Fruit fly (Drosophila melanogaster) whole organism, embryonic: Measurements from ENCODE around the gene Grip75.

Source experiments
- B-H1 ChIP-seq: fragments of 200-800 bp; sonication (Bioruptor generic); IDR thresholded peaks from 3 replicates; pipeline ENCODE4 v1.3.6; 2022; ENCODE audit warnings: missing biosample characterization, missing genetic modification characterization
- B-H2 ChIP-seq: fragments of 200-800 bp; sonication (Bioruptor generic); optimal IDR thresholded peaks from 2 replicates; lab custom pipeline; 2018; ENCODE audit warnings: missing biosample characterization, mild to moderate bottlenecking, missing genetic modification characterization
- BEAF-32 ChIP-seq: fragments of 200-800 bp; sonication (Bioruptor generic); optimal IDR thresholded peaks from 3 replicates; lab custom pipeline; 2017; ENCODE audit warnings: missing biosample characterization, missing genetic modification characterization, mild to moderate bottlenecking, moderate library complexity, missing genetic modification reagents
- Blimp-1 ChIP-seq: fragments of 200-800 bp; sonication (Bioruptor generic); optimal IDR thresholded peaks from 3 replicates; lab custom pipeline; 2018; ENCODE audit warnings: missing biosample characterization, missing genetic modification characterization, mild to moderate bottlenecking, moderate library complexity, missing genetic modification reagents
- C15 ChIP-seq: fragments of 200-800 bp; sonication (Bioruptor generic); IDR thresholded peaks from 3 replicates; pipeline ENCODE4 v1.3.6; 2022; ENCODE audit warnings: missing biosample characterization, missing genetic modification characterization
- CG10321 ChIP-seq: fragments of 200-800 bp; sonication (Bioruptor generic); IDR thresholded peaks from 2 replicates; pipeline ENCODE4 v1.3.6; 2022; ENCODE audit warnings: missing biosample characterization, missing genetic modification characterization
- CG10565 ChIP-seq: fragments of 200-800 bp; sonication (Bioruptor generic); optimal IDR thresholded peaks from 3 replicates; lab custom pipeline; 2016; ENCODE audit warnings: missing biosample characterization, mild to moderate bottlenecking, missing genetic modification characterization
- CG11695 ChIP-seq: fragments of 200-800 bp; sonication (Bioruptor generic); IDR thresholded peaks from 3 replicates; pipeline ENCODE4 v1.3.6; 2022; ENCODE audit warnings: missing biosample characterization, missing genetic modification characterization
- CG13424 ChIP-seq: fragments of 200-800 bp; sonication (Bioruptor generic); optimal IDR thresholded peaks from 2 replicates; lab custom pipeline; 2019; ENCODE audit warnings: missing biosample characterization, mild to moderate bottlenecking, missing genetic modification characterization, moderate library complexity
- CG14441 ChIP-seq: fragments of 200-800 bp; sonication (Bioruptor generic); IDR thresholded peaks from 2 replicates; pipeline ENCODE4 v1.3.6; 2022; ENCODE audit warnings: missing biosample characterization, missing genetic modification characterization
- CG16779 ChIP-seq: fragments of 200-800 bp; sonication (Bioruptor generic); IDR thresholded peaks from 2 replicates; pipeline ENCODE4 v1.3.6; 2022; ENCODE audit warnings: missing biosample characterization, missing genetic modification characterization
- CG17802 ChIP-seq: fragments of 200-800 bp; sonication (Bioruptor generic); optimal IDR thresholded peaks from 2 replicates; lab custom pipeline; 2018; ENCODE audit warnings: missing biosample characterization, mild to moderate bottlenecking, missing genetic modification characterization, moderate library complexity
- CG2202 ChIP-seq: fragments of 200-800 bp; sonication (Bioruptor generic); optimal IDR thresholded peaks from 2 replicates; lab custom pipeline; 2018; ENCODE audit warnings: missing biosample characterization, mild to moderate bottlenecking, missing genetic modification characterization
- CG2678 ChIP-seq: fragments of 200-800 bp; sonication (Bioruptor generic); optimal IDR thresholded peaks from 3 replicates; lab custom pipeline; 2019; ENCODE audit warnings: missing biosample characterization, mild to moderate bottlenecking, missing genetic modification characterization, moderate library complexity
- CG6272 ChIP-seq: fragments of 200-800 bp; sonication (Bioruptor generic); IDR thresholded peaks from 2 replicates; pipeline ENCODE4 v1.3.6; 2022; ENCODE audit warnings: missing biosample characterization, missing genetic modification characterization
- CG6689 ChIP-seq: fragments of 200-800 bp; sonication (Bioruptor generic); IDR thresholded peaks from 2 replicates; pipeline ENCODE4 v1.3.6; 2022; ENCODE audit warnings: missing biosample characterization, missing genetic modification characterization
- CG6791 ChIP-seq: fragments of 200-800 bp; sonication (Bioruptor generic); IDR thresholded peaks from 3 replicates; pipeline ENCODE4 v1.3.6; 2022; ENCODE audit warnings: missing biosample characterization, missing genetic modification characterization; ENCODE audit not compliant: partially characterized antibody
- CG7271 ChIP-seq: fragments of 200-800 bp; sonication (Bioruptor generic); optimal IDR thresholded peaks from 2 replicates; lab custom pipeline; 2018; ENCODE audit warnings: missing biosample characterization, mild to moderate bottlenecking, missing genetic modification characterization, moderate library complexity
- CG7928 ChIP-seq: fragments of 200-800 bp; sonication (Bioruptor generic); optimal IDR thresholded peaks from 2 replicates; lab custom pipeline; 2017; ENCODE audit warnings: missing biosample characterization, mild to moderate bottlenecking, missing genetic modification characterization
- CG8290 ChIP-seq, 3 experiments: fragments of 200-800 bp; sonication (Bioruptor generic); optimal IDR thresholded peaks; 2 replicates each; lab custom pipeline; 2016 to 2019; ENCODE audit warnings: missing biosample characterization in 3 of 3, missing genetic modification characterization in 3 of 3, mild to moderate bottlenecking in 2 of 3, moderate library complexity in 1 of 3
- CG9609 ChIP-seq: fragments of 200-800 bp; sonication (Bioruptor generic); optimal IDR thresholded peaks from 3 replicates; lab custom pipeline; 2016; ENCODE audit warnings: missing biosample characterization, missing genetic modification characterization
- CG9727 ChIP-seq: fragments of 200-800 bp; sonication (Bioruptor generic); optimal IDR thresholded peaks from 3 replicates; lab custom pipeline; 2017; ENCODE audit warnings: missing biosample characterization, mild to moderate bottlenecking, missing genetic modification characterization
- HmgZ ChIP-seq: fragments of 200-800 bp; sonication (Bioruptor generic); optimal IDR thresholded peaks from 2 replicates; lab custom pipeline; 2018; ENCODE audit warnings: missing biosample characterization, mild to moderate bottlenecking, missing genetic modification characterization
- Lhr ChIP-seq: fragments of 200-800 bp; sonication (Bioruptor generic); optimal IDR thresholded peaks from 3 replicates; lab custom pipeline; 2017; ENCODE audit warnings: mild to moderate bottlenecking, missing biosample characterization, missing genetic modification reagents, missing genetic modification characterization
- Lim3 ChIP-seq: fragments of 200-800 bp; sonication (Bioruptor generic); IDR thresholded peaks from 2 replicates; pipeline ENCODE4 v1.3.6; 2022; ENCODE audit warnings: missing biosample characterization, missing genetic modification characterization
- Med ChIP-seq: fragments of 200-800 bp; sonication (Bioruptor generic); peaks from one replicate; lab custom pipeline; 2016; ENCODE audit warnings: missing biosample characterization, missing genetic modification characterization, mild to moderate bottlenecking, inconsistent platforms, moderate library complexity
- Meics ChIP-seq: fragments of 200-800 bp; sonication (Bioruptor generic); optimal IDR thresholded peaks from 2 replicates; lab custom pipeline; 2017; ENCODE audit warnings: missing biosample characterization, mild to moderate bottlenecking, missing genetic modification characterization
- Mrtf ChIP-seq: fragments of 200-800 bp; sonication (Bioruptor generic); IDR thresholded peaks from 3 replicates; pipeline ENCODE4 v1.3.6; 2022; ENCODE audit warnings: missing biosample characterization, missing genetic modification characterization
- Opbp ChIP-seq: fragments of 200-800 bp; sonication (Bioruptor generic); IDR thresholded peaks from 3 replicates; pipeline ENCODE4 v1.3.6; 2022; ENCODE audit warnings: missing biosample characterization, missing genetic modification characterization; ENCODE audit not compliant: partially characterized antibody
- Ptx1 ChIP-seq: fragments of 200-800 bp; sonication (Bioruptor generic); IDR thresholded peaks from 2 replicates; pipeline ENCODE4 v1.3.6; 2022; ENCODE audit warnings: missing biosample characterization, missing genetic modification characterization
- Rfx ChIP-seq: fragments of 200-800 bp; sonication (Bioruptor generic); IDR thresholded peaks from 2 replicates; pipeline ENCODE4 v1.3.6; 2022; ENCODE audit warnings: missing biosample characterization, missing genetic modification characterization
- Rx ChIP-seq: fragments of 200-800 bp; sonication (Bioruptor generic); IDR thresholded peaks from 2 replicates; pipeline ENCODE4 v1.3.6; 2022; ENCODE audit warnings: missing biosample characterization, missing genetic modification characterization
- Spps ChIP-seq: fragments of 200-800 bp; sonication (Bioruptor generic); optimal IDR thresholded peaks from 2 replicates; lab custom pipeline; 2018; ENCODE audit warnings: missing biosample characterization, mild to moderate bottlenecking, missing genetic modification characterization
- YL-1 ChIP-seq: fragments of 200-800 bp; sonication (Bioruptor generic); optimal IDR thresholded peaks from 3 replicates; lab custom pipeline; 2017; ENCODE audit warnings: missing biosample characterization, mild to moderate bottlenecking, missing genetic modification characterization
- amos ChIP-seq: fragments of 200-800 bp; sonication (Bioruptor generic); IDR thresholded peaks from 2 replicates; pipeline ENCODE4 v1.3.6; 2022; ENCODE audit warnings: missing biosample characterization, missing genetic modification characterization; ENCODE audit not compliant: partially characterized antibody
- bcd ChIP-seq: fragments of 200-800 bp; sonication (Bioruptor generic); optimal IDR thresholded peaks from 2 replicates; lab custom pipeline; 2017; ENCODE audit warnings: missing biosample characterization, mild to moderate bottlenecking, missing genetic modification characterization
- caup ChIP-seq: fragments of 200-800 bp; sonication (Bioruptor generic); optimal IDR thresholded peaks from 3 replicates; lab custom pipeline; 2017; ENCODE audit warnings: missing biosample characterization, mild to moderate bottlenecking, missing genetic modification characterization, moderate library complexity; ENCODE audit not compliant: severe bottlenecking
- gcm ChIP-seq: fragments of 200-800 bp; sonication (Bioruptor generic); optimal IDR thresholded peaks from 2 replicates; lab custom pipeline; 2019; ENCODE audit warnings: missing biosample characterization, mild to moderate bottlenecking, missing genetic modification characterization, moderate library complexity
- gt ChIP-seq: fragments of 200-800 bp; sonication (Bioruptor generic); IDR thresholded peaks from 2 replicates; pipeline ENCODE4 v1.3.6; 2022; ENCODE audit warnings: missing biosample characterization, missing genetic modification characterization
- kni ChIP-seq: fragments of 200-800 bp; sonication (Bioruptor generic); optimal IDR thresholded peaks from 3 replicates; lab custom pipeline; 2017; ENCODE audit warnings: mild to moderate bottlenecking, missing biosample characterization, missing genetic modification reagents, missing genetic modification characterization
- lilli ChIP-seq: fragments of 200-800 bp; sonication (Bioruptor generic); optimal IDR thresholded peaks from 3 replicates; lab custom pipeline; 2016; ENCODE audit warnings: missing biosample characterization, missing genetic modification characterization
- maf-S ChIP-seq: fragments of 200-800 bp; sonication (Bioruptor generic); optimal IDR thresholded peaks from 2 replicates; lab custom pipeline; 2016; ENCODE audit warnings: missing biosample characterization, missing genetic modification characterization
- ro ChIP-seq: fragments of 200-800 bp; sonication (Bioruptor generic); IDR thresholded peaks from 2 replicates; pipeline ENCODE4 v1.3.6; 2022; ENCODE audit warnings: missing biosample characterization, missing genetic modification characterization
- scrt ChIP-seq: fragments of 200-800 bp; sonication (Bioruptor generic); optimal IDR thresholded peaks from 2 replicates; lab custom pipeline; 2018; ENCODE audit warnings: missing biosample characterization, mild to moderate bottlenecking, missing genetic modification characterization, moderate library complexity
- sd ChIP-seq: fragments of 200-800 bp; sonication (Bioruptor generic); optimal IDR thresholded peaks from 3 replicates; lab custom pipeline; 2018; ENCODE audit warnings: missing biosample characterization, mild to moderate bottlenecking, missing genetic modification characterization, moderate library complexity
- sna ChIP-seq: fragments of 200-800 bp; sonication (Bioruptor generic); IDR thresholded peaks from 2 replicates; pipeline ENCODE4 v1.3.6; 2022; ENCODE audit warnings: missing biosample characterization, missing genetic modification characterization; ENCODE audit not compliant: partially characterized antibody
- tna ChIP-seq: fragments of 200-800 bp; sonication (Bioruptor generic); IDR thresholded peaks from 2 replicates; pipeline ENCODE4 v1.3.6; 2022; ENCODE audit warnings: missing biosample characterization, missing genetic modification characterization; ENCODE audit not compliant: partially characterized antibody
- trh ChIP-seq: fragments of 200-800 bp; sonication (Bioruptor generic); optimal IDR thresholded peaks from 2 replicates; lab custom pipeline; 2016; ENCODE audit warnings: missing biosample characterization, missing genetic modification characterization
- wor ChIP-seq: fragments of 200-800 bp; sonication (Bioruptor generic); IDR thresholded peaks from 2 replicates; pipeline ENCODE4 v1.3.6; 2022; ENCODE audit warnings: missing biosample characterization, missing genetic modification characterization
- zen ChIP-seq: fragments of 200-800 bp; sonication (Bioruptor generic); optimal IDR thresholded peaks from 3 replicates; lab custom pipeline; 2018; ENCODE audit warnings: missing biosample characterization, mild to moderate bottlenecking, missing genetic modification characterization, moderate library complexity

The Grip75 gene

DNA sequence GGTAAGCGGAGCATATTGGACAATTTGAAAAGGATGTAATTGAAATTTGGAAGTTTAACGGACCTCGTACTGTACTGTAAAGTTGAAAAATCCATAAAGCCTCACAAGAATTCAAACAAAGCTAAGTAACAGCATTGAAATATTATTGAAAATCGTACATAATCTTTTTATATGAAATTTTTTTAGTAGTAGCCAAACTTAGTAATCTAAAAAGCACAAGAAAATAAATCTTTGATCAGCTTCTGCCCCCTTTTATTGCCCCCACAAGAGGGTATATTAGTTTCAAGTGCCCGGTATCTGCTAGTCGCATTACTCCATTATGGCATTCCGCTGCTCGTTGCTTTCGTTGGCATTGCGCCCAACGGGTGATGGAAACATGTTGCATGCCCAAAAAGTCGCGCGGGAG lies 16.2 kb upstream of the Grip75 start (continued):
- TF ChIP-seq sd (peak; percentile 65), CG16779 (GFP tag; lab: Robert Waterston, UW) (no peak), amos (no peak), CG9727 (GFP tag; lab: Kevin White, UChicago) (peak; percentile 72), BEAF-32 (GFP tag; lab: Kevin White, UChicago) (no peak), CG9609 (peak; percentile 39), CG10565 (no peak), gt (GFP tag; lab: Robert Waterston, UW) (no peak), YL-1 (GFP tag; lab: Kevin White, UChicago) (no peak), B-H2 (GFP tag; lab: Kevin White, UChicago) (no peak), Meics (GFP tag; lab: Kevin White, UChicago) (peak; percentile 51), Rx (GFP tag; lab: Robert Waterston, UW) (peak; percentile 26; the same call in 1 of the 2 replicates), CG7271 (tag; lab: Kevin White, UChicago) (no peak), lilli (GFP tag; lab: Kevin White, UChicago) (peak; percentile 35), kni (no peak), bcd (GFP tag; lab: Kevin White, UChicago) (peak; percentile 78), HmgZ (tag; lab: Kevin White, UChicago) (no peak), scrt (GFP tag; lab: Kevin White, UChicago) (no peak), CG2678 (no peak), Spps (tag; lab: Kevin White, UChicago) (peak; percentile 57), CG6272 (GFP tag; lab: Robert Waterston, UW) (no peak), Opbp (GFP tag; lab: Robert Waterston, UW) (no peak), B-H1 (GFP tag; lab: Robert Waterston, UW) (peak; percentile 30; the same call in 1 of the 3 replicates), CG7928 (GFP tag; lab: Kevin White, UChicago) (no peak), CG6791 (GFP tag; lab: Robert Waterston, UW) (no peak), CG17802 (tag; lab: Kevin White, UChicago) (peak; percentile 24), CG14441 (GFP tag; lab: Robert Waterston, UW) (no peak), Ptx1 (GFP tag; lab: Robert Waterston, UW) (peak; percentile 76), Lim3 (GFP tag; lab: Robert Waterston, UW) (no peak), Lhr (GFP tag; lab: Kevin White, UChicago) (peak; percentile 16), Blimp-1 (GFP tag; lab: Kevin White, UChicago) (peak; percentile 74), C15 (GFP tag; lab: Robert Waterston, UW) (no peak), gcm (GFP tag; lab: Kevin White, UChicago) (no peak), CG8290 (GFP tag; optimal IDR thresholded peaks at IDR 0.05; lab: Kevin White, UChicago) (no peak), CG8290 (tag; optimal IDR thresholded peaks at IDR 0.05; lab: Kevin White, UChicago) (no peak), CG11695 (GFP tag; lab: Robert Waterston, UW) (peak; percentile 54; the same call in 2 of the 3 replicates), zen (peak; percentile 16), trh (peak; percentile 8), tna (GFP tag; lab: Robert Waterston, UW) (no peak), CG2202 (peak; percentile 17), Rfx (GFP tag; lab: Robert Waterston, UW) (no peak), sna (GFP tag; lab: Robert Waterston, UW) (no peak), CG6689 (peak; percentile 84), CG13424 (tag; lab: Kevin White, UChicago) (peak; percentile 48), caup (no peak), wor (0 out of 2 replicates have a peak, but pooled peaks have one; percentile 46), CG10321 (GFP tag; lab: Robert Waterston, UW) (no peak), Mrtf (GFP tag; lab: Robert Waterston, UW) (0 out of 3 replicates have a peak, but pooled peaks have one; percentile 46), ro (no peak), maf-S (GFP tag; lab: Kevin White, UChicago) (no peak), Med (GFP tag; lab: Kevin White, UChicago) (peak; percentile 84)
